1 fruit fly cellular context compared by ENCODE assay signal in genomic region chr3L:3892154-3892624, dm6.
TF ChIP-seq lines count a peak whose summit lies in the region.

Gene Fie (plus strand): TSS chr3L:3892574.

TF ChIP-seq in whole organism, embryonic, 481 proteins besides CTCF, POLR2A, EP300 and RAD21 (continued from another document and continues in another):
- TF ChIP-seq CG10274 (GFP tag; optimal IDR thresholded peaks at IDR 0.05; lab: Kevin White, UChicago) (no peak), al (GFP tag; IDR thresholded peaks at IDR 0.05; lab: Robert Waterston, UW) (0 out of 2 replicates have a peak, but pooled peaks have one; percentile 22), CG34376 (GFP tag; optimal IDR thresholded peaks at IDR 0.05; lab: Kevin White, UChicago) (peak; percentile 37), zfh1 (GFP tag; IDR thresholded peaks at IDR 0.05; lab: Robert Waterston, UW) (no peak), CrebB (tag; optimal IDR thresholded peaks at IDR 0.05; lab: Kevin White, UChicago) (peak; percentile 28), Gug (GFP tag; IDR thresholded peaks at IDR 0.05; lab: Robert Waterston, UW) (no peak), CG14710 (tag; optimal IDR thresholded peaks at IDR 0.05; lab: Kevin White, UChicago) (peak; percentile 25), CG11093 (GFP tag; IDR thresholded peaks at IDR 0.05; lab: Robert Waterston, UW) (no peak), CG9817 (tag; optimal IDR thresholded peaks at IDR 0.05; lab: Kevin White, UChicago) (peak; percentile 30), Ptx1 (GFP tag; IDR thresholded peaks at IDR 0.05; lab: Robert Waterston, UW) (peak; percentile 54), scrt (GFP tag; optimal IDR thresholded peaks at IDR 0.05; lab: Kevin White, UChicago) (peak; percentile 74), Nf-YC (tag; optimal IDR thresholded peaks at IDR 0.05; lab: Kevin White, UChicago) (peak; percentile 21), fd102C (GFP tag; optimal IDR thresholded peaks at IDR 0.05; lab: Kevin White, UChicago) (no peak), CG5953 (GFP tag; IDR thresholded peaks at IDR 0.05; lab: Robert Waterston, UW) (no peak), TFAM (GFP tag; optimal IDR thresholded peaks at IDR 0.05; lab: Kevin White, UChicago) (no peak), nau (GFP tag; optimal IDR thresholded peaks at IDR 0.05; lab: Kevin White, UChicago) (peak; percentile 29), Lim3 (GFP tag; IDR thresholded peaks at IDR 0.05; lab: Robert Waterston, UW) (no peak), sisA (GFP tag; IDR thresholded peaks at IDR 0.05; lab: Robert Waterston, UW) (peak; percentile 54; the same call in 1 of the 2 replicates), D19A (tag; optimal IDR thresholded peaks at IDR 0.05; lab: Kevin White, UChicago) (peak; percentile 94), cwo (GFP tag; optimal IDR thresholded peaks at IDR 0.05; lab: Kevin White, UChicago) (peak; percentile 66), nom (GFP tag; optimal IDR thresholded peaks at IDR 0.05; lab: Kevin White, UChicago) (no peak), Six4 (GFP tag; optimal IDR thresholded peaks at IDR 0.05; lab: Kevin White, UChicago) (no peak), bbx (GFP tag; IDR thresholded peaks at IDR 0.05; lab: Robert Waterston, UW; ENCODE audit: partially characterized antibody) (no peak), crp (GFP tag; optimal IDR thresholded peaks at IDR 0.05; lab: Kevin White, UChicago) (peak in 1 of 2 experiments; percentile 0), Doc2 (GFP tag; IDR thresholded peaks at IDR 0.05; lab: Robert Waterston, UW) (no peak), z (GFP tag; IDR thresholded peaks at IDR 0.05; lab: Robert Waterston, UW) (no peak), CG6813 (GFP tag; optimal IDR thresholded peaks at IDR 0.05; lab: Kevin White, UChicago) (peak; percentile 51), CG18599 (GFP tag; optimal IDR thresholded peaks at IDR 0.05; lab: Kevin White, UChicago) (peak; percentile 89), shn (GFP tag; optimal IDR thresholded peaks at IDR 0.05; lab: Kevin White, UChicago) (no peak), Dp (GFP tag; optimal IDR thresholded peaks at IDR 0.05; lab: Kevin White, UChicago) (no peak), D19B (GFP tag; optimal IDR thresholded peaks at IDR 0.05; lab: Kevin White, UChicago) (peak; percentile 42), B-H1 (GFP tag; IDR thresholded peaks at IDR 0.05; lab: Robert Waterston, UW) (peak; percentile 41; the same call in 1 of the 3 replicates), Gsc (GFP tag; IDR thresholded peaks at IDR 0.05; lab: Robert Waterston, UW) (no peak), HLH3B (GFP tag; IDR thresholded peaks at IDR 0.05; lab: Robert Waterston, UW) (no peak), sim (GFP tag; IDR thresholded peaks at IDR 0.05; lab: Robert Waterston, UW) (no peak), insv (GFP tag; optimal IDR thresholded peaks at IDR 0.05; lab: Kevin White, UChicago) (no peak), CG14050 (GFP tag; IDR thresholded peaks at IDR 0.05; lab: Robert Waterston, UW) (peak; percentile 22; the same call in 1 of the 3 replicates), CG13287 (GFP tag; IDR thresholded peaks at IDR 0.05; lab: Robert Waterston, UW; ENCODE audit: partially characterized antibody) (no peak), Bteb2 (GFP tag; optimal IDR thresholded peaks at IDR 0.05; lab: Kevin White, UChicago) (peak; percentile 8), MTF-1 (GFP tag; optimal IDR thresholded peaks at IDR 0.05; lab: Kevin White, UChicago; ENCODE audit: borderline replicate concordance) (no peak), NC2β (GFP tag; optimal IDR thresholded peaks at IDR 0.05; lab: Kevin White, UChicago) (no peak), sens-2 (GFP tag; IDR thresholded peaks at IDR 0.05; lab: Robert Waterston, UW) (no peak), inv (GFP tag; IDR thresholded peaks at IDR 0.05; lab: Robert Waterston, UW; ENCODE audit: partially characterized antibody) (no peak), disco-r (GFP tag; optimal IDR thresholded peaks at IDR 0.05; lab: Kevin White, UChicago) (no peak), chn (GFP tag; optimal IDR thresholded peaks at IDR 0.05; lab: Kevin White, UChicago) (peak; percentile 51), Lhr (GFP tag; optimal IDR thresholded peaks at IDR 0.05; lab: Kevin White, UChicago) (no peak), CG17361 (GFP tag; IDR thresholded peaks at IDR 0.05; lab: Robert Waterston, UW) (peak; percentile 72), Blimp-1 (GFP tag; optimal IDR thresholded peaks at IDR 0.05; lab: Kevin White, UChicago) (peak; percentile 40), BtbVII (GFP tag; optimal IDR thresholded peaks at IDR 0.05; lab: Kevin White, UChicago) (peak; percentile 63), ATbp (GFP tag; optimal IDR thresholded peaks at IDR 0.05; lab: Kevin White, UChicago) (peak; percentile 59), CG12219 (GFP tag; optimal IDR thresholded peaks at IDR 0.05; lab: Kevin White, UChicago) (peak; percentile 59), CG1792 (GFP tag; optimal IDR thresholded peaks at IDR 0.05; lab: Kevin White, UChicago) (no peak), cas (GFP tag; IDR thresholded peaks at IDR 0.05; lab: Robert Waterston, UW) (0 out of 2 replicates have a peak, but pooled peaks have one; percentile 7), ind (GFP tag; optimal IDR thresholded peaks at IDR 0.05; lab: Kevin White, UChicago) (peak; percentile 30), CG12071 (GFP tag; optimal IDR thresholded peaks at IDR 0.05; lab: Kevin White, UChicago) (peak; percentile 33), Nf-YA (GFP tag; IDR thresholded peaks at IDR 0.05; lab: Robert Waterston, UW) (no peak), Xrp1 (GFP tag; IDR thresholded peaks at IDR 0.05; lab: Robert Waterston, UW) (peak; percentile 58), CG4730 (GFP tag; IDR thresholded peaks at IDR 0.05; lab: Robert Waterston, UW) (no peak), CG32767 (GFP tag; IDR thresholded peaks at IDR 0.05; lab: Robert Waterston, UW) (peak; percentile 58; the same call in 1 of the 2 replicates), kni (GFP tag; optimal IDR thresholded peaks at IDR 0.05; lab: Kevin White, UChicago) (no peak), CG33557 (GFP tag; optimal IDR thresholded peaks at IDR 0.05; lab: Kevin White, UChicago) (no peak), CG2202 (tag; optimal IDR thresholded peaks at IDR 0.05; lab: Kevin White, UChicago) (no peak), CG18476 (GFP tag; optimal IDR thresholded peaks at IDR 0.05; lab: Kevin White, UChicago) (peak; percentile 50), CG6791 (GFP tag; IDR thresholded peaks at IDR 0.05; lab: Robert Waterston, UW; ENCODE audit: partially characterized antibody) (no peak), wek (GFP tag; optimal IDR thresholded peaks at IDR 0.05; lab: Kevin White, UChicago) (no peak), CG13296 (GFP tag; optimal IDR thresholded peaks at IDR 0.05; lab: Kevin White, UChicago) (peak; percentile 63), CG4404 (GFP tag; IDR thresholded peaks at IDR 0.05; lab: Robert Waterston, UW) (no peak), CG2712 (tag; optimal IDR thresholded peaks at IDR 0.05; lab: Kevin White, UChicago) (peak; percentile 56), ara (GFP tag; IDR thresholded peaks at IDR 0.05; lab: Robert Waterston, UW) (no peak), PHDP (tag; optimal IDR thresholded peaks at IDR 0.05; lab: Kevin White, UChicago) (peak; percentile 78), sob (GFP tag; IDR thresholded peaks at IDR 0.05; lab: Robert Waterston, UW) (0 out of 2 replicates have a peak, but pooled peaks have one; percentile 56), CG2120 (GFP tag; optimal IDR thresholded peaks at IDR 0.05; lab: Kevin White, UChicago) (peak; percentile 86), en (GFP tag; optimal IDR thresholded peaks at IDR 0.05; lab: Kevin White, UChicago) (no peak), CG4328 (GFP tag; optimal IDR thresholded peaks at IDR 0.05; lab: Kevin White, UChicago) (no peak), CG15011 (GFP tag; optimal IDR thresholded peaks at IDR 0.05; lab: Kevin White, UChicago) (peak; percentile 41), Med (GFP tag; lab: Kevin White, UChicago) (peak; percentile 89), gem (tag; optimal IDR thresholded peaks at IDR 0.05; lab: Kevin White, UChicago) (peak; percentile 81), Neu2 (GFP tag; optimal IDR thresholded peaks at IDR 0.05; lab: Kevin White, UChicago; ENCODE audit: borderline replicate concordance) (no peak), dm (GFP tag; optimal IDR thresholded peaks at IDR 0.05; lab: Kevin White, UChicago) (no peak), Dip2 (GFP tag; IDR thresholded peaks at IDR 0.05; lab: Robert Waterston, UW) (no peak), Dll (GFP tag; IDR thresholded peaks at IDR 0.05; lab: Robert Waterston, UW; ENCODE audit: partially characterized antibody) (no peak), row (GFP tag; IDR thresholded peaks at IDR 0.05; lab: Robert Waterston, UW) (peak; percentile 82), CG12659 (GFP tag; optimal IDR thresholded peaks at IDR 0.05; lab: Kevin White, UChicago) (peak; percentile 78), stc (GFP tag; IDR thresholded peaks at IDR 0.05; lab: Robert Waterston, UW) (no peak; the same call in 1 of the 2 replicates), sima (GFP tag; optimal IDR thresholded peaks at IDR 0.05; lab: Kevin White, UChicago) (no peak), hb (GFP tag; IDR thresholded peaks at IDR 0.05; lab: Robert Waterston, UW; ENCODE audit: partially characterized antibody) (no peak), gfzf (GFP tag; optimal IDR thresholded peaks at IDR 0.05; lab: Kevin White, UChicago) (no peak), prd (optimal IDR thresholded peaks at IDR 0.05; lab: Kevin White, UChicago) (no peak), prd (GFP tag; IDR thresholded peaks at IDR 0.05; lab: Robert Waterston, UW) (peak; percentile 62; the same call in 2 of the 3 replicates), fd3F (GFP tag; optimal IDR thresholded peaks at IDR 0.05; lab: Kevin White, UChicago) (peak; percentile 57), Sry-δ (GFP tag; optimal IDR thresholded peaks at IDR 0.05; lab: Kevin White, UChicago) (no peak), sens (GFP tag; lab: Kevin White, UChicago) (peak; percentile 85), CG10979 (tag; optimal IDR thresholded peaks at IDR 0.05; lab: Kevin White, UChicago) (peak; percentile 44), cato (GFP tag; optimal IDR thresholded peaks at IDR 0.05; lab: Kevin White, UChicago; ENCODE audit: borderline replicate concordance) (peak; percentile 28), crc (GFP tag; optimal IDR thresholded peaks at IDR 0.05; lab: Kevin White, UChicago) (no peak), CG6765 (GFP tag; optimal IDR thresholded peaks at IDR 0.05; lab: Kevin White, UChicago) (peak; percentile 53), CG9876 (GFP tag; optimal IDR thresholded peaks at IDR 0.05; lab: Kevin White, UChicago) (no peak), tin (GFP tag; optimal IDR thresholded peaks at IDR 0.05; lab: Kevin White, UChicago) (peak; percentile 24), MESR4 (GFP tag; optimal IDR thresholded peaks at IDR 0.05; lab: Kevin White, UChicago) (no peak), wor (GFP tag; IDR thresholded peaks at IDR 0.05; lab: Robert Waterston, UW) (0 out of 2 replicates have a peak, but pooled peaks have one; percentile 29), CG34422 (GFP tag; IDR thresholded peaks at IDR 0.05; lab: Robert Waterston, UW) (0 out of 3 replicates have a peak, but pooled peaks have one; percentile 19), CkIIα-i1 (GFP tag; IDR thresholded peaks at IDR 0.05; lab: Robert Waterston, UW) (no peak), CG31441 (GFP tag; IDR thresholded peaks at IDR 0.05; lab: Robert Waterston, UW) (peak; percentile 68), CG4854 (GFP tag; optimal IDR thresholded peaks at IDR 0.05; lab: Kevin White, UChicago) (peak; percentile 6), Aef1 (GFP tag; IDR thresholded peaks at IDR 0.05; lab: Robert Waterston, UW) (no peak), CG11723 (GFP tag; optimal IDR thresholded peaks at IDR 0.05; lab: Kevin White, UChicago) (peak; percentile 35), Dfd (GFP tag; optimal IDR thresholded peaks at IDR 0.05; lab: Kevin White, UChicago) (no peak), maf-S (GFP tag; optimal IDR thresholded peaks at IDR 0.05; lab: Kevin White, UChicago) (peak; percentile 18), Dek (tag; optimal IDR thresholded peaks at IDR 0.05; lab: Kevin White, UChicago) (peak; percentile 75), pita (GFP tag; optimal IDR thresholded peaks at IDR 0.05; lab: Kevin White, UChicago) (no peak), CG16815 (GFP tag; optimal IDR thresholded peaks at IDR 0.05; lab: Kevin White, UChicago) (peak; percentile 39), CG15269 (tag; optimal IDR thresholded peaks at IDR 0.05; lab: Kevin White, UChicago) (peak; percentile 78), Ssrp (tag; optimal IDR thresholded peaks at IDR 0.05; lab: Kevin White, UChicago) (peak; percentile 66), Deaf1 (tag; optimal IDR thresholded peaks at IDR 0.05; lab: Kevin White, UChicago) (peak; percentile 63), CG18619 (GFP tag; optimal IDR thresholded peaks at IDR 0.05; lab: Kevin White, UChicago) (peak; percentile 79), gsb (GFP tag; IDR thresholded peaks at IDR 0.05; lab: Robert Waterston, UW) (no peak), CG3838 (GFP tag; optimal IDR thresholded peaks at IDR 0.05; lab: Kevin White, UChicago) (peak; percentile 2), CG8924 (tag; optimal IDR thresholded peaks at IDR 0.05; lab: Kevin White, UChicago) (peak; percentile 84), sd (tag; optimal IDR thresholded peaks at IDR 0.05; lab: Kevin White, UChicago) (peak; percentile 33), CG2678 (tag; optimal IDR thresholded peaks at IDR 0.05; lab: Kevin White, UChicago) (peak; percentile 85), CG6854 (GFP tag; optimal IDR thresholded peaks at IDR 0.05; lab: Kevin White, UChicago) (peak; percentile 70), CG42726 (GFP tag; IDR thresholded peaks at IDR 0.05; lab: Robert Waterston, UW; ENCODE audit: partially characterized antibody) (no peak), psq (GFP tag; optimal IDR thresholded peaks at IDR 0.05; lab: Kevin White, UChicago) (no peak), Stat92E (GFP tag; optimal IDR thresholded peaks at IDR 0.05; lab: Kevin White, UChicago) (no peak), CG12391 (tag; optimal IDR thresholded peaks at IDR 0.05; lab: Kevin White, UChicago) (peak; percentile 73), p53 (GFP tag; optimal IDR thresholded peaks at IDR 0.05; lab: Kevin White, UChicago) (no peak), dmrt99B (tag; optimal IDR thresholded peaks at IDR 0.05; lab: Kevin White, UChicago) (peak; percentile 69), CG8281 (tag; optimal IDR thresholded peaks at IDR 0.05; lab: Kevin White, UChicago) (no peak), jing (GFP tag; optimal IDR thresholded peaks at IDR 0.05; lab: Kevin White, UChicago) (peak; percentile 34), tgo (GFP tag; IDR thresholded peaks at IDR 0.05; lab: Robert Waterston, UW) (peak; percentile 40; the same call in 1 of the 3 replicates), CG10209 (GFP tag; optimal IDR thresholded peaks at IDR 0.05; lab: Kevin White, UChicago) (peak; percentile 67), danr (GFP tag; IDR thresholded peaks at IDR 0.05; lab: Robert Waterston, UW) (no peak), ase (GFP tag; IDR thresholded peaks at IDR 0.05; lab: Robert Waterston, UW) (no peak)
